Fruit fly (Drosophila melanogaster) whole organism, embryonic: ENCODE data around the gene Ice2.
A peak's percentile ranks its signal among the peaks of the same experiment; 100 is the strongest.

ENCODE experiments used
- CG10274 ChIP-seq: fragments of 200-800 bp; sonication (Bioruptor generic); optimal IDR thresholded peaks from 3 replicates; lab custom pipeline; 2017; ENCODE audit warnings: missing biosample characterization, mild to moderate bottlenecking, missing genetic modification characterization
- CG10462 ChIP-seq: fragments of 200-800 bp; sonication (Bioruptor generic); optimal IDR thresholded peaks from 2 replicates; lab custom pipeline; 2016; ENCODE audit warnings: missing biosample characterization, missing genetic modification characterization
- CG1233 ChIP-seq: fragments of 200-800 bp; sonication (Bioruptor generic); optimal IDR thresholded peaks from 4 replicates; lab custom pipeline; 2018; ENCODE audit warnings: missing biosample characterization, mild to moderate bottlenecking, missing genetic modification characterization
- CG14667 ChIP-seq: fragments of 200-800 bp; sonication (Bioruptor generic); IDR thresholded peaks from 2 replicates; pipeline ENCODE4 v1.3.6; 2022; ENCODE audit warnings: missing biosample characterization, missing genetic modification characterization
- CG3065 ChIP-seq: fragments of 200-800 bp; sonication (Bioruptor generic); optimal IDR thresholded peaks from 2 replicates; lab custom pipeline; 2016; ENCODE audit warnings: missing biosample characterization, missing genetic modification characterization
- CG34224 ChIP-seq: fragments of 200-800 bp; sonication (Bioruptor generic); IDR thresholded peaks from 3 replicates; pipeline ENCODE4 v1.3.6; 2022; ENCODE audit warnings: missing biosample characterization, missing genetic modification characterization; ENCODE audit not compliant: partially characterized antibody
- CG6689 ChIP-seq: fragments of 200-800 bp; sonication (Bioruptor generic); IDR thresholded peaks from 2 replicates; pipeline ENCODE4 v1.3.6; 2022; ENCODE audit warnings: missing biosample characterization, missing genetic modification characterization
- CG8290 ChIP-seq, 3 experiments: fragments of 200-800 bp; sonication (Bioruptor generic); optimal IDR thresholded peaks; 2 replicates each; lab custom pipeline; 2016 to 2019; ENCODE audit warnings: missing biosample characterization in 3 of 3, missing genetic modification characterization in 3 of 3, mild to moderate bottlenecking in 2 of 3, moderate library complexity in 1 of 3
- CG8388 ChIP-seq: fragments of 200-800 bp; sonication (Bioruptor generic); optimal IDR thresholded peaks from 2 replicates; lab custom pipeline; 2019; ENCODE audit warnings: missing biosample characterization, mild to moderate bottlenecking, missing genetic modification characterization, moderate library complexity
- CG9437 ChIP-seq: fragments of 200-800 bp; sonication (Bioruptor generic); optimal IDR thresholded peaks from 2 replicates; lab custom pipeline; 2018; ENCODE audit warnings: missing biosample characterization, mild to moderate bottlenecking, missing genetic modification characterization
- D19A ChIP-seq: fragments of 200-800 bp; optimal IDR thresholded peaks from 3 replicates; lab custom pipeline; 2019; ENCODE audit warnings: missing biosample characterization, mild to moderate bottlenecking, missing genetic modification characterization, moderate library complexity
- Dip2 ChIP-seq: fragments of 200-800 bp; sonication (Bioruptor generic); IDR thresholded peaks from 2 replicates; pipeline ENCODE4 v1.3.6; 2022; ENCODE audit warnings: missing biosample characterization, missing genetic modification characterization
- Eip74EF ChIP-seq, 2 experiments: fragments of 200-800 bp in 1 of 2; fragments of >200 bp in 1 of 2; sonication (Bioruptor generic) in 1 of 2; optimal IDR thresholded peaks; 2 replicates each; lab custom pipeline; 2017 to 2019; ENCODE audit warnings: missing biosample characterization in 2 of 2, missing genetic modification characterization in 2 of 2, mild to moderate bottlenecking in 1 of 2, moderate library complexity in 1 of 2
- Gsc ChIP-seq: fragments of 200-800 bp; sonication (Bioruptor generic); IDR thresholded peaks from 2 replicates; pipeline ENCODE4 v1.3.6; 2022; ENCODE audit warnings: missing biosample characterization, missing genetic modification characterization
- Gug ChIP-seq: fragments of 200-800 bp; sonication (Bioruptor generic); IDR thresholded peaks from 4 replicates; pipeline ENCODE4 v1.3.6; 2022; ENCODE audit warnings: missing biosample characterization, missing genetic modification characterization
- H15 ChIP-seq: fragments of 200-800 bp; sonication (Bioruptor generic); IDR thresholded peaks from 3 replicates; pipeline ENCODE4 v1.3.6; 2022; ENCODE audit warnings: missing biosample characterization, missing genetic modification characterization
- Hey ChIP-seq: fragments of 200-800 bp; sonication (Bioruptor generic); optimal IDR thresholded peaks from 3 replicates; lab custom pipeline; 2018; ENCODE audit warnings: missing biosample characterization, mild to moderate bottlenecking, missing genetic modification characterization
- Lpt ChIP-seq: fragments of >200 bp; optimal IDR thresholded peaks from 2 replicates; lab custom pipeline; 2018; ENCODE audit warnings: missing biosample characterization, missing genetic modification characterization
- MTF-1 ChIP-seq: fragments of 200-800 bp; sonication (Bioruptor generic); optimal IDR thresholded peaks from 2 replicates; lab custom pipeline; 2018; ENCODE audit warnings: missing biosample characterization, mild to moderate bottlenecking, missing genetic modification characterization, borderline replicate concordance
- Mes4 ChIP-seq: fragments of 200-800 bp; sonication (Bioruptor generic); optimal IDR thresholded peaks from 2 replicates; lab custom pipeline; 2016; ENCODE audit warnings: missing biosample characterization, missing genetic modification characterization
- Optix ChIP-seq: fragments of 200-800 bp; sonication (Bioruptor generic); IDR thresholded peaks from 3 replicates; pipeline ENCODE4 v1.3.6; 2022; ENCODE audit warnings: missing biosample characterization, missing genetic modification characterization
- Rfx ChIP-seq: fragments of 200-800 bp; sonication (Bioruptor generic); IDR thresholded peaks from 2 replicates; pipeline ENCODE4 v1.3.6; 2022; ENCODE audit warnings: missing biosample characterization, missing genetic modification characterization
- Scr ChIP-seq: fragments of 200-800 bp; sonication (Bioruptor generic); IDR thresholded peaks from 2 replicates; pipeline ENCODE4 v1.3.6; 2022; ENCODE audit warnings: missing biosample characterization, missing genetic modification characterization; ENCODE audit not compliant: partially characterized antibody
- Ssrp ChIP-seq: fragments of 200-800 bp; sonication (Bioruptor generic); optimal IDR thresholded peaks from 2 replicates; lab custom pipeline; 2018; ENCODE audit warnings: missing biosample characterization, mild to moderate bottlenecking, missing genetic modification characterization, moderate library complexity
- Xrp1 ChIP-seq: fragments of 200-800 bp; sonication (Bioruptor generic); IDR thresholded peaks from 2 replicates; pipeline ENCODE4 v1.3.6; 2022; ENCODE audit warnings: missing biosample characterization, missing genetic modification characterization
- bab2 ChIP-seq: fragments of 200-800 bp; sonication (Bioruptor generic); optimal IDR thresholded peaks from 2 replicates; lab custom pipeline; 2016; ENCODE audit warnings: missing biosample characterization, missing genetic modification characterization
- bigmax ChIP-seq: fragments of 200-800 bp; sonication (Bioruptor generic); optimal IDR thresholded peaks from 2 replicates; lab custom pipeline; 2018; ENCODE audit warnings: missing biosample characterization, mild to moderate bottlenecking, missing genetic modification characterization
- br ChIP-seq: fragments of >200 bp; optimal IDR thresholded peaks from 2 replicates; lab custom pipeline; 2017
- ci ChIP-seq: fragments of 200-800 bp; sonication (Bioruptor generic); IDR thresholded peaks from 3 replicates; pipeline ENCODE4 v1.3.6; 2022; ENCODE audit warnings: missing biosample characterization, missing genetic modification characterization
- cwo ChIP-seq: fragments of 200-800 bp; sonication (Bioruptor generic); optimal IDR thresholded peaks from 3 replicates; lab custom pipeline; 2017; ENCODE audit warnings: missing biosample characterization, missing genetic modification characterization, mild to moderate bottlenecking, moderate library complexity, missing genetic modification reagents
- disco-r ChIP-seq: fragments of 200-800 bp; sonication (Bioruptor generic); optimal IDR thresholded peaks from 2 replicates; lab custom pipeline; 2016; ENCODE audit warnings: missing biosample characterization, missing genetic modification characterization
- dpn ChIP-seq, 2 experiments: fragments of 200-800 bp; sonication (Bioruptor generic); optimal IDR thresholded peaks; 3 replicates each; lab custom pipeline; 2016; ENCODE audit warnings: missing biosample characterization in 2 of 2, missing genetic modification characterization in 2 of 2
- fd3F ChIP-seq: fragments of 200-800 bp; sonication (Bioruptor generic); optimal IDR thresholded peaks from 2 replicates; lab custom pipeline; 2018; ENCODE audit warnings: missing biosample characterization, mild to moderate bottlenecking, missing genetic modification characterization, moderate library complexity
- grau ChIP-seq: fragments of 200-800 bp; optimal IDR thresholded peaks from 3 replicates; lab custom pipeline; 2019; ENCODE audit warnings: missing biosample characterization, mild to moderate bottlenecking, missing genetic modification characterization, moderate library complexity
- ind ChIP-seq: fragments of 200-800 bp; sonication (Bioruptor generic); optimal IDR thresholded peaks from 3 replicates; lab custom pipeline; 2016; ENCODE audit warnings: missing biosample characterization, missing genetic modification characterization
- lab ChIP-seq: fragments of 200-800 bp; sonication (Bioruptor generic); optimal IDR thresholded peaks from 3 replicates; lab custom pipeline; 2017; ENCODE audit warnings: missing biosample characterization, missing genetic modification characterization, mild to moderate bottlenecking, moderate library complexity, missing genetic modification reagents
- nmo ChIP-seq: fragments of 200-800 bp; sonication (Bioruptor generic); optimal IDR thresholded peaks from 2 replicates; lab custom pipeline; 2018; ENCODE audit warnings: missing biosample characterization, mild to moderate bottlenecking, missing genetic modification characterization, moderate library complexity
- onecut ChIP-seq: fragments of 200-800 bp; sonication (Bioruptor generic); IDR thresholded peaks from 2 replicates; pipeline ENCODE4 v1.3.6; 2022; ENCODE audit warnings: missing biosample characterization, missing genetic modification characterization
- pan ChIP-seq, 4 experiments: fragments of >200 bp in 3 of 4; fragments of 200-800 bp in 1 of 4; sonication (Bioruptor generic) in 1 of 4; optimal IDR thresholded peaks in 3 of 4; IDR thresholded peaks in 1 of 4; 2 replicates each; pipeline versions ENCODE4 v1.3.6 to Lab custom; 2017 to 2022; ENCODE audit warnings: missing biosample characterization in 2 of 4, missing genetic modification characterization in 2 of 4, mixed read lengths in 1 of 4
- pros ChIP-seq: fragments of 200-800 bp; sonication (Bioruptor generic); optimal IDR thresholded peaks from 3 replicates; lab custom pipeline; 2019; ENCODE audit warnings: missing biosample characterization, mild to moderate bottlenecking, missing genetic modification characterization, moderate library complexity
- pzg ChIP-seq: fragments of 200-800 bp; sonication (Bioruptor generic); optimal IDR thresholded peaks from 3 replicates; lab custom pipeline; 2018; ENCODE audit warnings: missing biosample characterization, mild to moderate bottlenecking, missing genetic modification characterization, moderate library complexity
- rib ChIP-seq: fragments of 200-800 bp; sonication (Bioruptor generic); IDR thresholded peaks from 2 replicates; pipeline ENCODE4 v1.3.6; 2022; ENCODE audit warnings: missing biosample characterization, missing genetic modification characterization
- scrt ChIP-seq: fragments of 200-800 bp; sonication (Bioruptor generic); optimal IDR thresholded peaks from 2 replicates; lab custom pipeline; 2018; ENCODE audit warnings: missing biosample characterization, mild to moderate bottlenecking, missing genetic modification characterization, moderate library complexity
- sr ChIP-seq: fragments of 200-800 bp; sonication (Bioruptor generic); IDR thresholded peaks from 3 replicates; pipeline ENCODE4 v1.3.6; 2022; ENCODE audit warnings: missing biosample characterization, missing genetic modification characterization
- stc ChIP-seq: fragments of 200-800 bp; sonication (Bioruptor generic); IDR thresholded peaks from 2 replicates; pipeline ENCODE4 v1.3.6; 2022; ENCODE audit warnings: missing biosample characterization, missing genetic modification characterization
- twi ChIP-seq: fragments of 200-800 bp; optimal IDR thresholded peaks from 2 replicates; lab custom pipeline; 2019; ENCODE audit warnings: missing biosample characterization, mild to moderate bottlenecking, missing genetic modification characterization, moderate library complexity
- z ChIP-seq: fragments of 200-800 bp; sonication (Bioruptor generic); IDR thresholded peaks from 3 replicates; pipeline ENCODE4 v1.3.6; 2022; ENCODE audit warnings: missing biosample characterization, missing genetic modification characterization
- zen2 ChIP-seq: fragments of 200-800 bp; sonication (Bioruptor generic); IDR thresholded peaks from 3 replicates; pipeline ENCODE4 v1.3.6; 2022; ENCODE audit warnings: missing biosample characterization, missing genetic modification characterization; ENCODE audit not compliant: partially characterized antibody

Gene Ice2

DNA sequence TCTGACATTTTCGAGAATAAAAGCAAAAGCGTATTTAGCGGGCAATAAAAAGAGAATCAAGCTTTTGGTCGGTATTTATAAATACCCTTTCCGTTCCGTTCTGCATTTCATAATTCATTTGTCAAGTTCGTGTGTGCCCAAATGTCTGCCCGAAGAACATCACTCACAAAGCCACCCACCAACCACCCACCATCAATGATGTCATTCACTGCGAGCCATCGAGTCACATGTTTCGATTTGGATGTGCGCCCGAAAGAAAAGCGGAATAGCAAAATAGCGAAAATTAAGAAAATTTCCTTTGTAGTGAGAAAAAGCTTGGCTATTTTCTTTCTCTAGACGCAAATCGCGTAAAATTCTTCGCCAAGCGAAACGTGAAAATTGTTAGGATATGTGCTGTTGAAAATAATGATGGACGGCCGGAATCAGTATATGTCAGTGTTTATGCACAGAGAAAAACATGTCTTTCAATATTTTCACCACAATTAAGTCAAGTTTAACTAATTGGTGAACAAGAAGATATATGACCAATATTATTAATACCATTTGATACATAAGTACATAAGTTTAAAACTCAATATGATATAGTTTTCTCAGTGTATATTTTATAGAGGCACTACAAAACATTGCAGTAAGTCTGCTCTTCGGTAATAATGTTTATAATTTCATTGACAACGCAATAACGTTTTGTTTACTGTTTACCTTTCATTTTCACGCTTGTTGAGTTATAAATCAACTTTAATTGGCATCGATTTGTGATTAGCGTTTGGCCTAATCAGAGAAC lies 21.3 kb downstream of the Ice2 start (continued):
- TF ChIP-seq CG8290 (GFP tag; optimal IDR thresholded peaks at IDR 0.05; lab: Kevin White, UChicago) (no peak), CG8290 (tag; optimal IDR thresholded peaks at IDR 0.05; lab: Kevin White, UChicago) (peak in 1 of 2 experiments; percentile 77), Mes4 (GFP tag; lab: Kevin White, UChicago) (no peak), br (no peak), CG10462 (GFP tag; lab: Kevin White, UChicago) (no peak), stc (peak; percentile 52; the same call in 1 of the 2 replicates), CG8388 (GFP tag; lab: Kevin White, UChicago) (peak; percentile 45), bab2 (GFP tag; lab: Kevin White, UChicago) (peak; percentile 68), ci (GFP tag; lab: Robert Waterston, UW) (peak; percentile 56; the same call in 1 of the 3 replicates), sr (GFP tag; lab: Robert Waterston, UW) (peak; percentile 91), onecut (GFP tag; lab: Robert Waterston, UW) (no peak), CG10274 (GFP tag; lab: Kevin White, UChicago) (no peak), pzg (GFP tag; lab: Kevin White, UChicago) (no peak), Dip2 (GFP tag; lab: Robert Waterston, UW) (no peak), Xrp1 (GFP tag; lab: Robert Waterston, UW) (peak; percentile 56), CG34224 (GFP tag; lab: Robert Waterston, UW) (no peak), cwo (GFP tag; lab: Kevin White, UChicago) (peak; percentile 83), Lpt (no peak), twi (tag; lab: Kevin White, UChicago) (no peak), zen2 (GFP tag; lab: Robert Waterston, UW) (no peak), CG3065 (GFP tag; lab: Kevin White, UChicago) (no peak), D19A (tag; lab: Kevin White, UChicago) (peak; percentile 6), Ssrp (tag; lab: Kevin White, UChicago) (peak; percentile 51), z (GFP tag; lab: Robert Waterston, UW) (no peak), Hey (tag; lab: Kevin White, UChicago) (no peak), bigmax (GFP tag; lab: Kevin White, UChicago) (no peak), scrt (GFP tag; lab: Kevin White, UChicago) (peak; percentile 22), dpn (GFP tag; optimal IDR thresholded peaks at IDR 0.05; lab: Kevin White, UChicago) (peak; percentile 33 to 51), CG6689 (peak; percentile 53; the same call in 1 of the 2 replicates), Gsc (GFP tag; lab: Robert Waterston, UW) (no peak), Gug (GFP tag; lab: Robert Waterston, UW) (peak; percentile 7; the same call in 1 of the 4 replicates), fd3F (GFP tag; lab: Kevin White, UChicago) (peak; percentile 48), pros (no peak), pan (optimal IDR thresholded peaks at IDR 0.05; lab: Kevin White, UChicago) (no peak), pan (GFP tag; optimal IDR thresholded peaks at IDR 0.05 in 1 of 2, IDR thresholded peaks at IDR 0.05 in 1 of 2) (peak in 1 of 2 experiments; percentile 79), grau (tag; lab: Kevin White, UChicago) (peak; percentile 76), nmo (GFP tag; lab: Kevin White, UChicago) (peak; percentile 12), rib (GFP tag; lab: Robert Waterston, UW) (peak; percentile 41; the same call in 1 of the 2 replicates), CG1233 (GFP tag; lab: Kevin White, UChicago) (peak; percentile 39), MTF-1 (GFP tag; lab: Kevin White, UChicago) (no peak), H15 (GFP tag; lab: Robert Waterston, UW) (0 out of 3 replicates have a peak, but pooled peaks have one; percentile 34), Eip74EF (GFP tag; optimal IDR thresholded peaks at IDR 0.05; lab: Kevin White, UChicago) (peak in 1 of 2 experiments; percentile 34), disco-r (GFP tag; lab: Kevin White, UChicago) (no peak), Rfx (GFP tag; lab: Robert Waterston, UW) (peak; percentile 75), ind (peak; percentile 56), Optix (GFP tag; lab: Robert Waterston, UW) (no peak), lab (GFP tag; lab: Kevin White, UChicago) (peak; percentile 81), Scr (GFP tag; lab: Robert Waterston, UW) (no peak), CG9437 (GFP tag; lab: Kevin White, UChicago) (peak; percentile 7), CG14667 (GFP tag; lab: Robert Waterston, UW) (0 out of 2 replicates have a peak, but pooled peaks have one; percentile 8)
